Worm (Caenorhabditis elegans): Measurements from ENCODE around the gene nspb-4.

The nspb-4 gene

ce11 chrIV:6554865-6555264 is 43.2 kb upstream of the nspb-4 start:
- TF ChIP-seq flh-1 (GFP tag; optimal IDR thresholded peaks at IDR 0.05) = no peak
- no peak for TF ChIP-seq unc-120 (tag; optimal IDR thresholded peaks at IDR 0.05; ENCODE audit: poor library complexity, severe bottlenecking)
- no peak for TF ChIP-seq nhr-237 (tag; optimal IDR thresholded peaks at IDR 0.05)
- TF ChIP-seq blmp-1 (tag; optimal IDR thresholded peaks at IDR 0.05) = no peak
- no peak for TF ChIP-seq unc-62 (GFP tag; optimal IDR thresholded peaks at IDR 0.05)
- TF ChIP-seq pha-4 (tag; optimal IDR thresholded peaks at IDR 0.05) = no peak
- no peak for TF ChIP-seq lin-13 (tag; optimal IDR thresholded peaks at IDR 0.05)
- TF ChIP-seq ceh-39 (tag; optimal IDR thresholded peaks at IDR 0.05) = no peak
- TF ChIP-seq nhr-2 (tag; optimal IDR thresholded peaks at IDR 0.05) = no peak
- no peak for TF ChIP-seq nhr-28 (tag; optimal IDR thresholded peaks at IDR 0.05)
- no peak for TF ChIP-seq drap-1 (GFP tag; optimal IDR thresholded peaks at IDR 0.05)
- no peak for TF ChIP-seq ceh-43 (GFP tag; optimal IDR thresholded peaks at IDR 0.05)
- TF ChIP-seq ztf-11 (tag; optimal IDR thresholded peaks at IDR 0.05) = no peak
- no peak for TF ChIP-seq nhr-12 (tag; optimal IDR thresholded peaks at IDR 0.05)
- TF ChIP-seq snpc-4 (tag; optimal IDR thresholded peaks at IDR 0.05) = no peak
- TF ChIP-seq mep-1 (tag; optimal IDR thresholded peaks at IDR 0.05) = no peak
- TF ChIP-seq bed-3 (GFP tag; optimal IDR thresholded peaks at IDR 0.05) = no peak
- TF ChIP-seq mab-5 (tag; optimal IDR thresholded peaks at IDR 0.05) = no peak
- no peak for TF ChIP-seq lin-32 (GFP tag; optimal IDR thresholded peaks at IDR 0.05)

ce11 chrIV:6555388-6556330 is 42.4 kb upstream of the nspb-4 start, which contains the start of gene paqr-1:
Gene paqr-1 (minus strand): TSS chrIV:6555438.
- no peak for TF ChIP-seq elt-1 (tag; optimal IDR thresholded peaks at IDR 0.05; ENCODE audit: borderline replicate concordance, insufficient read depth)
- no peak for TF ChIP-seq bed-3 (GFP tag; optimal IDR thresholded peaks at IDR 0.05)
- no peak for TF ChIP-seq nhr-12 (tag; optimal IDR thresholded peaks at IDR 0.05)
- TF ChIP-seq sptf-1 (tag; optimal IDR thresholded peaks at IDR 0.05) = no peak
- peak; percentile 56 for TF ChIP-seq ces-1 (GFP tag; optimal IDR thresholded peaks at IDR 0.05)
- TF ChIP-seq hlh-1 (tag; optimal IDR thresholded peaks at IDR 0.05) = peak; percentile 41

- peak; percentile 74 for TF ChIP-seq sem-2 (GFP tag; optimal IDR thresholded peaks at IDR 0.05)
- peak; percentile 81 for TF ChIP-seq cnd-1 (tag; optimal IDR thresholded peaks at IDR 0.05)
- no peak for TF ChIP-seq unc-39 (tag; optimal IDR thresholded peaks at IDR 0.05)
- peak; percentile 39 for TF ChIP-seq lin-32 (GFP tag; optimal IDR thresholded peaks at IDR 0.05)
- peak; percentile 83 for TF ChIP-seq sptf-1 (tag; optimal IDR thresholded peaks at IDR 0.05)
- TF ChIP-seq unc-120 (tag; optimal IDR thresholded peaks at IDR 0.05; ENCODE audit: poor library complexity, severe bottlenecking) = peak; percentile 87
- TF ChIP-seq pha-4 (tag; optimal IDR thresholded peaks at IDR 0.05) = no peak
- peak; percentile 11 for TF ChIP-seq lsy-2 (tag; optimal IDR thresholded peaks at IDR 0.05)
- peak; percentile 86 for TF ChIP-seq ceh-83 (GFP tag; optimal IDR thresholded peaks at IDR 0.05)
- TF ChIP-seq nhr-76 (tag; optimal IDR thresholded peaks at IDR 0.05) = no peak
- peak; percentile 1 for TF ChIP-seq mep-1 (tag; optimal IDR thresholded peaks at IDR 0.05)
- TF ChIP-seq mab-5 (tag; optimal IDR thresholded peaks at IDR 0.05) = no peak
- TF ChIP-seq ztf-11 (tag; optimal IDR thresholded peaks at IDR 0.05) = no peak
- TF ChIP-seq tbx-8 (GFP tag; optimal IDR thresholded peaks at IDR 0.05) = peak; percentile 36
- no peak for TF ChIP-seq unc-62 (GFP tag; optimal IDR thresholded peaks at IDR 0.05)
- no peak for TF ChIP-seq ceh-39 (tag; optimal IDR thresholded peaks at IDR 0.05)
- peak; percentile 75 for TF ChIP-seq M03D4.4 (tag; optimal IDR thresholded peaks at IDR 0.05)
- TF ChIP-seq bed-3 (GFP tag; optimal IDR thresholded peaks at IDR 0.05) = peak; percentile 47
- peak; percentile 27 for TF ChIP-seq ces-1 (GFP tag; optimal IDR thresholded peaks at IDR 0.05)
- TF ChIP-seq nhr-28 (tag; optimal IDR thresholded peaks at IDR 0.05) = no peak
- TF ChIP-seq flh-1 (GFP tag; optimal IDR thresholded peaks at IDR 0.05) = peak; percentile 49
- TF ChIP-seq mls-2 (tag; optimal IDR thresholded peaks at IDR 0.05) = peak; percentile 78
- peak; percentile 77 for TF ChIP-seq drap-1 (GFP tag; optimal IDR thresholded peaks at IDR 0.05)
- no peak for TF ChIP-seq blmp-1 (tag; optimal IDR thresholded peaks at IDR 0.05)
Observed at ce11 chrIV:6556624-6557368, 41.2 kb upstream of the nspb-4 start, which contains the start of gene try-3. Gene try-3 (plus strand): TSS chrIV:6557155.

Data from whole organism, mixed stage, embryonic.